Fruit fly (Drosophila melanogaster) whole organism: ENCODE results near the gene Ist1.

Source experiments
- CG8478 ChIP-seq: fragments of >200 bp; optimal IDR thresholded peaks from 2 replicates; lab custom pipeline; 2018; ENCODE audit warnings: inconsistent platforms
- Dll ChIP-seq: fragments of >200 bp; optimal IDR thresholded peaks from 2 replicates; lab custom pipeline; 2017
- EcR ChIP-seq, 2 experiments: fragments of >200 bp; optimal IDR thresholded peaks; 2 replicates each; lab custom pipeline; 2017; ENCODE audit warnings: missing biosample characterization in 2 of 2, missing genetic modification characterization in 2 of 2, missing genetic modification reagents in 2 of 2
- pan ChIP-seq: fragments of >200 bp; optimal IDR thresholded peaks from 2 replicates; lab custom pipeline; 2017
- psq ChIP-seq: fragments of >200 bp; optimal IDR thresholded peaks from 2 replicates; lab custom pipeline; 2017
- usp ChIP-seq: fragments of >200 bp; optimal IDR thresholded peaks from 2 replicates; lab custom pipeline; 2017; ENCODE audit warnings: missing biosample characterization, missing genetic modification characterization, mixed read lengths

- TF ChIP-seq usp, result no peak
- TF ChIP-seq Dll, result no peak
- TF ChIP-seq CG8478, result no peak
- TF ChIP-seq pan (lab: Kevin White, UChicago), result no peak
- no peak for TF ChIP-seq psq (lab: Kevin White, UChicago)
- TF ChIP-seq EcR (GFP tag; optimal IDR thresholded peaks at IDR 0.05; lab: Kevin White, UChicago), result no peak
Measured at dm6 chr3L:6706723-6707591, 49.3 kb downstream of the Ist1 start.
